Worm (Caenorhabditis elegans): ENCODE measurements around the gene Y42G9A.3.

Gene Y42G9A.3

ce11 chrIII:6195718-6196117 is 49.7 kb downstream of the Y42G9A.3 start:
- TF ChIP-seq lin-32 (GFP tag; optimal IDR thresholded peaks at IDR 0.05): no peak
- TF ChIP-seq bed-3 (GFP tag; optimal IDR thresholded peaks at IDR 0.05): no peak
